Fruit fly (Drosophila melanogaster) whole organism, wandering third instar larva: ENCODE data around the gene CG32260.

Source experiments
- Abd-B ChIP-seq: fragments of >200 bp; optimal IDR thresholded peaks from 2 replicates; lab custom pipeline; 2017; ENCODE audit warnings: missing biosample characterization, missing genetic modification characterization
- CrebA ChIP-seq: fragments of 200-800 bp; sonication (Bioruptor generic); optimal IDR thresholded peaks from 2 replicates; lab custom pipeline; 2016; ENCODE audit warnings: missing biosample characterization, mild to moderate bottlenecking, missing genetic modification characterization, borderline replicate concordance
- Dfd ChIP-seq: fragments of >200 bp; optimal IDR thresholded peaks from 2 replicates; lab custom pipeline; 2017; ENCODE audit warnings: missing biosample characterization, missing genetic modification characterization
- Hnf4 ChIP-seq: fragments of 200-800 bp; sonication (Bioruptor generic); optimal IDR thresholded peaks from 2 replicates; lab custom pipeline; 2016; ENCODE audit warnings: missing biosample characterization, mild to moderate bottlenecking, missing genetic modification characterization
- Hr78 ChIP-seq: fragments of >200 bp; optimal IDR thresholded peaks from 2 replicates; lab custom pipeline; 2017; ENCODE audit warnings: missing biosample characterization, missing genetic modification characterization
- Hr83 ChIP-seq: fragments of 200-300 bp; sonication (Bioruptor generic); optimal IDR thresholded peaks from 2 replicates; lab custom pipeline; 2016; ENCODE audit warnings: missing biosample characterization, mild to moderate bottlenecking, missing genetic modification characterization, moderate library complexity; ENCODE audit not compliant: poor library complexity, severe bottlenecking
- Myc ChIP-seq: fragments of >200 bp; optimal IDR thresholded peaks from 2 replicates; lab custom pipeline; 2017
- N ChIP-seq: fragments of >200 bp; optimal IDR thresholded peaks from 2 replicates; lab custom pipeline; 2018; ENCODE audit warnings: missing biosample characterization, missing external identifiers, missing genetic modification characterization
- Rel ChIP-seq, 2 experiments: fragments of 200-800 bp; sonication (Bioruptor generic) in 1 of 2; optimal IDR thresholded peaks; 2 replicates in 1 of 2; 3 replicates in 1 of 2; lab custom pipeline; 2016 to 2019; ENCODE audit warnings: mild to moderate bottlenecking in 2 of 2, missing biosample characterization in 2 of 2, missing genetic modification characterization in 2 of 2, moderate library complexity in 1 of 2
- Sp1 ChIP-seq: fragments of 200-800 bp; sonication (Bioruptor generic); optimal IDR thresholded peaks from 3 replicates; lab custom pipeline; 2019; ENCODE audit warnings: missing biosample characterization, mild to moderate bottlenecking, missing genetic modification characterization, moderate library complexity
- brk ChIP-seq: fragments of 200-800 bp; sonication (Bioruptor generic); optimal IDR thresholded peaks from 2 replicates; lab custom pipeline; 2016; ENCODE audit warnings: missing biosample characterization, mild to moderate bottlenecking, missing genetic modification characterization
- dsf ChIP-seq: sonication (Bioruptor generic); optimal IDR thresholded peaks from 2 replicates; lab custom pipeline; 2016; ENCODE audit warnings: missing biosample characterization, missing genetic modification characterization, borderline replicate concordance
- foxo ChIP-seq, 2 experiments: fragments of 200-800 bp; sonication (Bioruptor generic); optimal IDR thresholded peaks; 2 replicates in 1 of 2; 3 replicates in 1 of 2; lab custom pipeline; 2016 to 2017; ENCODE audit warnings: missing biosample characterization in 2 of 2, missing genetic modification characterization in 2 of 2
- h ChIP-seq: fragments of 200-800 bp; sonication (Bioruptor generic); optimal IDR thresholded peaks from 3 replicates; lab custom pipeline; 2016; ENCODE audit warnings: missing biosample characterization, mild to moderate bottlenecking, missing genetic modification characterization
- jim ChIP-seq: fragments of 175-275, 200-325 bp; sonication (Bioruptor generic); optimal IDR thresholded peaks from 2 replicates; lab custom pipeline; 2016; ENCODE audit warnings: missing biosample characterization, mild to moderate bottlenecking, missing genetic modification characterization
- psq ChIP-seq: fragments of 200-800 bp; sonication (Bioruptor generic); optimal IDR thresholded peaks from 3 replicates; lab custom pipeline; 2017; ENCODE audit warnings: missing biosample characterization, mild to moderate bottlenecking, missing genetic modification characterization, moderate library complexity
- rgr ChIP-seq: fragments of 200-800 bp; sonication (Bioruptor generic); optimal IDR thresholded peaks from 3 replicates; lab custom pipeline; 2016; ENCODE audit warnings: missing biosample characterization, mild to moderate bottlenecking, missing genetic modification characterization
- sage ChIP-seq: fragments of 200-800 bp; sonication (Bioruptor generic); optimal IDR thresholded peaks from 2 replicates; lab custom pipeline; 2016; ENCODE audit warnings: missing biosample characterization, mild to moderate bottlenecking, missing genetic modification characterization
- woc ChIP-seq: sonication (Bioruptor generic); optimal IDR thresholded peaks from 2 replicates; lab custom pipeline; 2016; ENCODE audit warnings: missing biosample characterization, mild to moderate bottlenecking, missing genetic modification characterization

Gene CG32260

dm6 chr3L:4187930-4188523, 45.9 kb downstream of the CG32260 start, which contains the start of the genes Teh2 and tipE:
Gene Teh2 (minus strand): TSS chr3L:4188023.
Gene tipE (plus strand): TSS chr3L:4188499.
- TF ChIP-seq Dfd (GFP tag; lab: Kevin White, UChicago) = no peak
- TF ChIP-seq dsf (GFP tag; lab: Kevin White, UChicago) = no peak
- TF ChIP-seq Hnf4 (GFP tag; lab: Kevin White, UChicago) = no peak
- TF ChIP-seq brk (GFP tag; lab: Kevin White, UChicago) = no peak
- TF ChIP-seq Sp1 (GFP tag; lab: Kevin White, UChicago) = no peak
- no peak for TF ChIP-seq Hr78 (GFP tag; lab: Kevin White, UChicago)
- peak; percentile 64 for TF ChIP-seq Myc (lab: Kevin White, UChicago)
- TF ChIP-seq rgr (GFP tag; lab: Kevin White, UChicago) = no peak
- no peak for TF ChIP-seq CrebA
- TF ChIP-seq psq = no peak
- no peak for TF ChIP-seq N
- TF ChIP-seq sage (GFP tag; lab: Kevin White, UChicago) = no peak
- TF ChIP-seq Hr83 (GFP tag; lab: Kevin White, UChicago) = no peak
- peak; percentile 9 for TF ChIP-seq woc (GFP tag; lab: Kevin White, UChicago)
- TF ChIP-seq Abd-B (GFP tag; lab: Kevin White, UChicago) = no peak
- TF ChIP-seq h (GFP tag; lab: Kevin White, UChicago) = no peak

dm6 chr3L:4193730-4194649, 51.8 kb downstream of the CG32260 start, which contains the start of gene CG43367:
Gene CG43367 (plus strand): TSS chr3L:4193993.
- TF ChIP-seq foxo (GFP tag; optimal IDR thresholded peaks at IDR 0.05; lab: Kevin White, UChicago) (peak in 1 of 2 experiments; percentile 16), jim (no peak), Rel (GFP tag; optimal IDR thresholded peaks at IDR 0.05; lab: Kevin White, UChicago) (no peak), Rel (tag; optimal IDR thresholded peaks at IDR 0.05; lab: Kevin White, UChicago) (peak; percentile 57), Hr78 (GFP tag; lab: Kevin White, UChicago) (no peak)
- TF ChIP-seq, all 38 proteins: peak for 2
